Fruit fly (Drosophila melanogaster): ENCODE data around the gene Octbeta1R.

The Octbeta1R gene

dm6 chr3R:22522859-22523258 is 25.8 kb downstream of the Octbeta1R start (continued):
- TF ChIP-seq HmgD (GFP tag; optimal IDR thresholded peaks at IDR 0.05) (no peak), CG12769 (tag; optimal IDR thresholded peaks at IDR 0.05) (peak; percentile 4), hbn (GFP tag; IDR thresholded peaks at IDR 0.05; ENCODE audit: partially characterized antibody) (no peak), CG4282 (GFP tag; optimal IDR thresholded peaks at IDR 0.05) (no peak), CG6765 (GFP tag; optimal IDR thresholded peaks at IDR 0.05) (no peak), ssp (GFP tag; IDR thresholded peaks at IDR 0.05) (no peak), Med (GFP tag) (peak; percentile 10), CG10274 (GFP tag; optimal IDR thresholded peaks at IDR 0.05) (no peak), CG3281 (GFP tag; optimal IDR thresholded peaks at IDR 0.05) (no peak), Hr3 (GFP tag; optimal IDR thresholded peaks at IDR 0.05) (no peak), CG4360 (GFP tag; IDR thresholded peaks at IDR 0.05) (no peak), dati (GFP tag; IDR thresholded peaks at IDR 0.05) (no peak), otp (GFP tag; IDR thresholded peaks at IDR 0.05) (no peak), PHDP (tag; optimal IDR thresholded peaks at IDR 0.05) (no peak), CG30403 (GFP tag; optimal IDR thresholded peaks at IDR 0.05) (no peak), NK7.1 (GFP tag; optimal IDR thresholded peaks at IDR 0.05) (no peak), psq (GFP tag; optimal IDR thresholded peaks at IDR 0.05) (no peak), sug (tag; optimal IDR thresholded peaks at IDR 0.05) (peak; percentile 70), Bdp1 (GFP tag; optimal IDR thresholded peaks at IDR 0.05) (no peak), CG10431 (GFP tag; optimal IDR thresholded peaks at IDR 0.05) (no peak), zfh1 (GFP tag; IDR thresholded peaks at IDR 0.05) (no peak), Pdp1 (GFP tag; optimal IDR thresholded peaks at IDR 0.05) (peak in 1 of 2 experiments; percentile 8), fru (optimal IDR thresholded peaks at IDR 0.05) (no peak), crol (GFP tag; IDR thresholded peaks at IDR 0.05) (no peak), Nf-YA (GFP tag; IDR thresholded peaks at IDR 0.05) (no peak), HLH54F (GFP tag; optimal IDR thresholded peaks at IDR 0.05) (no peak), CG12219 (GFP tag; optimal IDR thresholded peaks at IDR 0.05) (no peak), CG1603 (tag; optimal IDR thresholded peaks at IDR 0.05) (no peak), CG5245 (GFP tag; optimal IDR thresholded peaks at IDR 0.05) (no peak), exex (tag; optimal IDR thresholded peaks at IDR 0.05) (peak; percentile 74), ERR (GFP tag; optimal IDR thresholded peaks at IDR 0.05) (peak; percentile 27), bsh (GFP tag; optimal IDR thresholded peaks at IDR 0.05) (no peak), Trl (optimal IDR thresholded peaks at IDR 0.05) (no peak), Trl (GFP tag; optimal IDR thresholded peaks at IDR 0.05) (no peak), MTF-1 (GFP tag; optimal IDR thresholded peaks at IDR 0.05; ENCODE audit: borderline replicate concordance) (no peak), crc (GFP tag; optimal IDR thresholded peaks at IDR 0.05) (no peak), row (GFP tag; IDR thresholded peaks at IDR 0.05) (no peak), Hey (tag; optimal IDR thresholded peaks at IDR 0.05) (peak; percentile 26), CG8359 (GFP tag; optimal IDR thresholded peaks at IDR 0.05; ENCODE audit: borderline replicate concordance) (no peak)

DNA sequence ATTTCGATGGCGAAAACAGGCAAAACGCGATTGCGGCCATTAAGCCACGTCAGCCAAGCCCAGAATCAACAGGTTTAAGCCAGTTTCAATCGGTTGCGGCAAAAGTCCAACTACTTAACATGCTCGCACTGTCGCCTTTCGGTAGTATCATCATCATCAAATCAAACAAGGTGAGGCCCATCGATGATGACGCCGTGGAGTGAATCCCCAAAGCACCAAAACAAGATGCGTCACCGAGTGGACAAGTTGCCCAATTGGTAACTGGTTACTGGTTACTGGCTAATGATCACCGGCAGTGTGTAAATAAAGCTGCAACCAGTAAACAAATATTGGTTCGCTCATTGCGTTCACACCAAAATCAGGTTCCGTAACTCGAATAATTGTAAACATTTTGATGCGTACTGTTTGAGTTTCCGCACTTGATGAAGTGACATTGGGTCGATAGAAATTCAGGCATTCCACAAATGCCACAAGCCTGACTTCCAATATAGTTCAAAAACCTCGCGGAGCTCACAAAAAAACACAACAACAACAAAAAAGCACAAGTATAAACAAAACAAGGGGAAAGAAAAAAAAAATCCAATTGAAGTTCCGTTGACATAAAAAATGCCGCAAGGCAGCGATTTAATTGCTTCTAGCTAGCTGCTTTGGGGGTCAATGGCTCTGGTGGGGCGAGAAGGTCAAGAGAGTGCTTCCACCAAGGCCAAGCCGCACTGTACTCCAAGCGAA is 27.5 kb downstream of the Octbeta1R start:
- TF ChIP-seq CG11560 (tag; IDR thresholded peaks at IDR 0.05) (no peak), fu2 (GFP tag; optimal IDR thresholded peaks at IDR 0.05) (no peak), sc (optimal IDR thresholded peaks at IDR 0.05) (no peak), sc (GFP tag; optimal IDR thresholded peaks at IDR 0.05) (peak; percentile 47), CG12942 (GFP tag; optimal IDR thresholded peaks at IDR 0.05) (peak; percentile 36), CG13287 (GFP tag; IDR thresholded peaks at IDR 0.05; ENCODE audit: partially characterized antibody) (no peak), schlank (tag; optimal IDR thresholded peaks at IDR 0.05) (peak; percentile 21), CG4707 (GFP tag; optimal IDR thresholded peaks at IDR 0.05) (peak; percentile 75), CG1024 (GFP tag; IDR thresholded peaks at IDR 0.05) (peak; percentile 61; the same call in 1 of the 2 replicates), CG32767 (GFP tag; IDR thresholded peaks at IDR 0.05) (0 out of 2 replicates have a peak, but pooled peaks have one; percentile 6), wek (GFP tag; optimal IDR thresholded peaks at IDR 0.05) (peak; percentile 89), sr (GFP tag; IDR thresholded peaks at IDR 0.05) (no peak), slou (GFP tag; optimal IDR thresholded peaks at IDR 0.05) (no peak), pros (GFP tag; optimal IDR thresholded peaks at IDR 0.05) (no peak), CG7556 (GFP tag; optimal IDR thresholded peaks at IDR 0.05) (peak; percentile 55)
